Worm (Caenorhabditis elegans): ENCODE data around the gene enu-3.5.

Gene enu-3.5

DNA sequence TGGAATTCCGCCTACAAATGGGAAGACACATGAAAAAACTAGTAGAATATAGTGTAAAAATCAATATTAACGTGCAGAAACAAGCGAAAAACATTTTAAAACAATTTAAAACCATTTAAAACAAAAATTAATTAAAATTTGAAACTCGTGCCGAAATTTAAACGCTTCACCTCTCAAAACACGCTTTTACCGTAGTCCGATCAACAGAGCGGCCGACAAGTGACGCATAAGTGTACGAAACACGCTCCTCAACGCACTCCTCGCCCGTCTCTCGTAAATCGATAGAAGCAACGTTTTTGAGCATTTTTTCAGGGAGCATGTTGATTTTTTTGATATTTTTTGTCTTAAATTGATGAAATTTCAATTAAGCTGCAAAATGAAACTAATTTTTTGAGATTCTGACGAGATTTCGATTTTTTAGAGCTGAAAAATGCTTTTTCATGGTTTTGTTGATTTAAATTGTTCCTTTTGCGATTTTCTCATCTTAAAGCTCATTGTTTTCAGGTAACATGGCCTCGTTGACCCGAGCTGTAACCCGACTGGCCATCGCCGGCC is 27.1 kb downstream of the enu-3.5 start, which contains the start of gene cox-5A (continued):
- TF ChIP-seq hlh-11 (tag; optimal IDR thresholded peaks at IDR 0.05) (peak; percentile 99), daf-12 (tag; optimal IDR thresholded peaks at IDR 0.05) (no peak), aly-2 (tag; optimal IDR thresholded peaks at IDR 0.05) (no peak), F26F4.8 (GFP tag; conservative IDR thresholded peaks at IDR 0.05) (no peak), cey-2 (tag; optimal IDR thresholded peaks at IDR 0.05; ENCODE audit: borderline replicate concordance, insufficient read depth) (peak; percentile 83), skn-1 (tag; optimal IDR thresholded peaks at IDR 0.05) (peak; percentile 88), nhr-28 (tag; optimal IDR thresholded peaks at IDR 0.05) (peak; percentile 94), unc-39 (tag; optimal IDR thresholded peaks at IDR 0.05) (no peak), nhr-42 (GFP tag; IDR thresholded peaks at IDR 0.05) (peak; percentile 98), rbr-2 (tag; optimal IDR thresholded peaks at IDR 0.05) (peak; percentile 99), ZK546.5 (tag; optimal IDR thresholded peaks at IDR 0.05) (peak in 1 of 2 experiments; percentile 76), dmd-8 (GFP tag; IDR thresholded peaks at IDR 0.05) (no peak), zfp-2 (tag; optimal IDR thresholded peaks at IDR 0.05) (peak; percentile 90), spr-1 (tag; optimal IDR thresholded peaks at IDR 0.05) (peak; percentile 97), lsy-2 (tag; optimal IDR thresholded peaks at IDR 0.05) (peak; percentile 100), Y75B8A.6 (GFP tag; IDR thresholded peaks at IDR 0.05) (peak; percentile 94), ceh-82 (tag; optimal IDR thresholded peaks at IDR 0.05) (no peak), dve-1 (tag; optimal IDR thresholded peaks at IDR 0.05; ENCODE audit: insufficient read depth) (peak; percentile 100), ZK337.2 (GFP tag; IDR thresholded peaks at IDR 0.05) (peak; percentile 77), F10B5.3 (tag; optimal IDR thresholded peaks at IDR 0.05) (peak; percentile 95), lim-7 (GFP tag; IDR thresholded peaks at IDR 0.05) (peak; percentile 65), F37D6.2 (tag; optimal IDR thresholded peaks at IDR 0.05) (peak; percentile 97), hlh-30 (tag; optimal IDR thresholded peaks at IDR 0.05; ENCODE audit: insufficient read depth) (peak; percentile 98), fkh-10 (GFP tag; optimal IDR thresholded peaks at IDR 0.05) (peak; percentile 99), jun-1 (tag; optimal IDR thresholded peaks at IDR 0.05) (peak; percentile 97), ctbp-1 (GFP tag; IDR thresholded peaks at IDR 0.05) (peak; percentile 98), ceh-44 (GFP tag; IDR thresholded peaks at IDR 0.05) (peak; percentile 90), daf-19 (GFP tag; conservative IDR thresholded peaks at IDR 0.05) (no peak), lin-13 (GFP tag; optimal IDR thresholded peaks at IDR 0.05) (peak; percentile 99)

DNA sequence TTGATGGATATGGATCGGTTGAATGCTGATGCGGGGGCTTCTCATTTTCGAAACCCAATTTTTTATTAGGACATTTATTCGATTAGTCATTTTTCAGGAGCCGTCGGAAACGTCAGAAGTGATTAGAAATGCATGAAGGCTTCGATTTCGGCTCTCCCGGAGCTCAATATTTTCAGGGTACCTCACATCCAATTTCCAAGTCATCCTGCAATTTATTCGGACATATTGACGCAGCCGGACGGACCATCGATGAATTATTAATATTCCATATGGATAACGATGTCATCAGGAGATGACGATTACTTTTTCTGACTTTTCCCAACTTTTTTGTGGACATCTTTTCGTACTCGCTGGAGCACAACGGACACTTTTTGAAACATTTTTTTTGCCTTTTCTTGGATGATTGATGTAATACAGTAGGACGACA is 28.6 kb downstream of the enu-3.5 start:
- TF ChIP-seq nhr-6 (tag; optimal IDR thresholded peaks at IDR 0.05) (no peak), D1046.2 (GFP tag; IDR thresholded peaks at IDR 0.05) (no peak), hlh-11 (tag; optimal IDR thresholded peaks at IDR 0.05) (peak; percentile 8), dmd-8 (GFP tag; IDR thresholded peaks at IDR 0.05) (no peak), ZK546.5 (tag; optimal IDR thresholded peaks at IDR 0.05) (no peak), unc-39 (tag; optimal IDR thresholded peaks at IDR 0.05) (no peak), aha-1 (tag) (peak; percentile 85), pqm-1 (tag; optimal IDR thresholded peaks at IDR 0.05) (no peak), spr-3 (GFP tag; optimal IDR thresholded peaks at IDR 0.05) (no peak), Y75B8A.6 (GFP tag; IDR thresholded peaks at IDR 0.05) (no peak), ceh-62 (tag; optimal IDR thresholded peaks at IDR 0.05) (no peak), skn-1 (tag; optimal IDR thresholded peaks at IDR 0.05) (no peak), rbr-2 (tag; optimal IDR thresholded peaks at IDR 0.05) (no peak), daf-8 (GFP tag; IDR thresholded peaks at IDR 0.05) (no peak), lin-1 (GFP tag; IDR thresholded peaks at IDR 0.05) (no peak), jun-1 (tag; optimal IDR thresholded peaks at IDR 0.05) (no peak), ceh-82 (tag; optimal IDR thresholded peaks at IDR 0.05) (no peak), egl-43 (GFP tag; IDR thresholded peaks at IDR 0.05) (no peak; the same call in 1 of the 2 replicates), mdt-29 (GFP tag; IDR thresholded peaks at IDR 0.05) (peak; percentile 33; the same call in 1 of the 2 replicates), nhr-11 (tag; optimal IDR thresholded peaks at IDR 0.05) (no peak), nhr-77 (tag; optimal IDR thresholded peaks at IDR 0.05) (no peak), lin-38 (GFP tag; IDR thresholded peaks at IDR 0.05) (peak; percentile 72), ztf-7 (tag; optimal IDR thresholded peaks at IDR 0.05) (no peak), Y5F2A.4 (GFP tag; optimal IDR thresholded peaks at IDR 0.05) (peak; percentile 20), nhr-28 (tag; optimal IDR thresholded peaks at IDR 0.05) (no peak), duxl-1 (tag; optimal IDR thresholded peaks at IDR 0.05; ENCODE audit: poor library complexity) (peak; percentile 66), ces-1 (GFP tag; optimal IDR thresholded peaks at IDR 0.05) (no peak), ceh-28 (tag; optimal IDR thresholded peaks at IDR 0.05) (no peak), ZK337.2 (GFP tag; IDR thresholded peaks at IDR 0.05) (no peak), Y48G9A.11 (GFP tag; IDR thresholded peaks at IDR 0.05) (no peak), mxl-2 (GFP tag; conservative IDR thresholded peaks at IDR 0.05) (no peak)

Data from whole organism, L4 larva.